Worm (Caenorhabditis elegans) whole organism, young adult: Measurements from ENCODE around the gene csr-1.

ENCODE experiments used
- ZK185.1 ChIP-seq: sonication (generic microtip); optimal IDR thresholded peaks from 2 replicates; lab custom pipeline; 2016; ENCODE audit warnings: mild to moderate bottlenecking, missing genetic modification characterization, missing compliant biosample characterization; ENCODE audit not compliant: poor library complexity, severe bottlenecking
- ceh-79 ChIP-seq: sonication (generic microtip); optimal IDR thresholded peaks from 2 replicates; lab custom pipeline; 2017; ENCODE audit warnings: mild to moderate bottlenecking, missing genetic modification characterization, missing compliant biosample characterization
- madf-10 ChIP-seq: sonication (generic microtip); optimal IDR thresholded peaks from 2 replicates; lab custom pipeline; 2016; ENCODE audit warnings: mild to moderate bottlenecking, missing genetic modification characterization, missing compliant biosample characterization
- snpc-4 ChIP-seq, 5 experiments: fragments of 150-350 bp in 1 of 5; sonication (generic microtip) in 4 of 5; optimal IDR thresholded peaks; 2 replicates each; lab custom pipeline; 2014 to 2018; ENCODE audit warnings: missing genetic modification characterization in 5 of 5, missing biosample characterization in 3 of 5, antibody characterized with exemption in 2 of 5, mild to moderate bottlenecking in 2 of 5, missing compliant biosample characterization in 2 of 5, missing genotype in 2 of 5, moderate library complexity in 2 of 5, missing genetic modification reagents in 1 of 5
- ztf-3 ChIP-seq: fragments of 200-800 bp; sonication (Bioruptor generic); optimal IDR thresholded peaks from 2 replicates; lab custom pipeline; 2018; ENCODE audit warnings: mild to moderate bottlenecking, missing genetic modification characterization, missing compliant biosample characterization

ce11 chrIV:7958092-7958491, 1.0 kb downstream of the csr-1 start:
- no peak for TF ChIP-seq ZK185.1 (tag; lab: Kevin White, UChicago)
- no peak for TF ChIP-seq ceh-79 (tag; lab: Kevin White, UChicago)
- peak; percentile 4 for TF ChIP-seq snpc-4 (GFP tag; optimal IDR thresholded peaks at IDR 0.05; lab: Kevin White, UChicago)
- peak in 2 of 4 experiments; percentile 44 to 49 for TF ChIP-seq snpc-4 (tag; optimal IDR thresholded peaks at IDR 0.05; lab: Kevin White, UChicago)
- no peak for TF ChIP-seq ztf-3 (GFP tag; lab: Kevin White, UChicago)
- no peak for TF ChIP-seq madf-10 (tag; lab: Kevin White, UChicago)
